Worm (Caenorhabditis elegans) whole organism, mixed stage, embryonic: ENCODE measurements around the gene haly-1.

Experiments
- M03D4.4 ChIP-seq: sonication (generic microtip); optimal IDR thresholded peaks from 2 replicates; lab custom pipeline; 2017; ENCODE audit warnings: mild to moderate bottlenecking, missing genetic modification characterization, missing compliant biosample characterization
- bed-3 ChIP-seq: fragments of 200-800 bp; sonication (Bioruptor generic); optimal IDR thresholded peaks from 3 replicates; lab custom pipeline; 2018; ENCODE audit warnings: mild to moderate bottlenecking, missing genetic modification characterization, moderate library complexity, missing compliant biosample characterization
- blmp-1 ChIP-seq: fragments of 150-350 bp; optimal IDR thresholded peaks from 2 replicates; lab custom pipeline; 2014; ENCODE audit warnings: missing biosample characterization, missing genetic modification characterization
- ceh-39 ChIP-seq: fragments of 150-350 bp; optimal IDR thresholded peaks from 2 replicates; lab custom pipeline; 2014; ENCODE audit warnings: missing biosample characterization, missing genetic modification characterization
- ceh-43 ChIP-seq: fragments of 200-800 bp; sonication (Bioruptor generic); optimal IDR thresholded peaks from 2 replicates; lab custom pipeline; 2018; ENCODE audit warnings: mild to moderate bottlenecking, missing genetic modification characterization, moderate library complexity, missing compliant biosample characterization
- ceh-83 ChIP-seq: fragments of 200-800 bp; sonication (Bioruptor generic); optimal IDR thresholded peaks from 2 replicates; lab custom pipeline; 2018; ENCODE audit warnings: mild to moderate bottlenecking, missing genetic modification characterization, missing compliant biosample characterization
- ces-1 ChIP-seq: fragments of 150-350 bp; optimal IDR thresholded peaks from 2 replicates; lab custom pipeline; 2014; ENCODE audit warnings: missing biosample characterization, missing genetic modification reagents, missing genetic modification characterization
- cnd-1 ChIP-seq: fragments of 200-800 bp; sonication (Bioruptor generic); optimal IDR thresholded peaks from 2 replicates; lab custom pipeline; 2018; ENCODE audit warnings: mild to moderate bottlenecking, missing genetic modification characterization, missing compliant biosample characterization
- drap-1 ChIP-seq: fragments of 200-800 bp; sonication (Bioruptor generic); optimal IDR thresholded peaks from 3 replicates; lab custom pipeline; 2018; ENCODE audit warnings: mild to moderate bottlenecking, missing genetic modification characterization, missing compliant biosample characterization
- elt-1 ChIP-seq: sonication (generic microtip); optimal IDR thresholded peaks from 2 replicates; lab custom pipeline; 2017; ENCODE audit warnings: missing genetic modification characterization, mild to moderate bottlenecking, missing compliant biosample characterization, antibody characterized with exemption, moderate library complexity, borderline replicate concordance; ENCODE audit not compliant: insufficient read depth
- elt-3 ChIP-seq: fragments of 150-350 bp; optimal IDR thresholded peaks from 2 replicates; lab custom pipeline; 2014; ENCODE audit warnings: missing biosample characterization, missing genetic modification characterization
- flh-1 ChIP-seq: fragments of 200-800 bp; sonication (Bioruptor generic); optimal IDR thresholded peaks from 2 replicates; lab custom pipeline; 2018; ENCODE audit warnings: mild to moderate bottlenecking, missing genetic modification characterization, moderate library complexity, missing compliant biosample characterization
- ham-2 ChIP-seq: fragments of 200-800 bp; sonication (Bioruptor generic); optimal IDR thresholded peaks from 2 replicates; lab custom pipeline; 2018; ENCODE audit warnings: mild to moderate bottlenecking, missing genetic modification characterization, missing compliant biosample characterization
- hlh-1 ChIP-seq: fragments of 150-350 bp; optimal IDR thresholded peaks from 2 replicates; lab custom pipeline; 2014; ENCODE audit warnings: missing biosample characterization, missing genetic modification reagents, missing genetic modification characterization
- lin-13 ChIP-seq: fragments of 150-350 bp; optimal IDR thresholded peaks from 2 replicates; lab custom pipeline; 2014; ENCODE audit warnings: missing biosample characterization, missing genetic modification characterization
- lin-32 ChIP-seq: fragments of 200-800 bp; sonication (Bioruptor generic); optimal IDR thresholded peaks from 2 replicates; lab custom pipeline; 2018; ENCODE audit warnings: mild to moderate bottlenecking, missing genetic modification characterization, missing compliant biosample characterization
- lsy-2 ChIP-seq: fragments of 150-350 bp; optimal IDR thresholded peaks from 2 replicates; lab custom pipeline; 2014; ENCODE audit warnings: missing biosample characterization, missing genetic modification characterization
- mab-5 ChIP-seq: fragments of 150-350 bp; optimal IDR thresholded peaks from 2 replicates; lab custom pipeline; 2014; ENCODE audit warnings: missing biosample characterization, missing genetic modification characterization
- mep-1 ChIP-seq: fragments of 150-350 bp; optimal IDR thresholded peaks from 2 replicates; lab custom pipeline; 2017; ENCODE audit warnings: missing biosample characterization, missing genetic modification reagents, missing genetic modification characterization, inconsistent platforms
- nhr-12 ChIP-seq: fragments of 150-350 bp; optimal IDR thresholded peaks from 2 replicates; lab custom pipeline; 2014; ENCODE audit warnings: missing biosample characterization, missing genetic modification characterization
- nhr-2 ChIP-seq: fragments of 150-350 bp; optimal IDR thresholded peaks from 2 replicates; lab custom pipeline; 2014; ENCODE audit warnings: missing biosample characterization, missing genetic modification characterization
- nhr-237 ChIP-seq: fragments of 150-350 bp; optimal IDR thresholded peaks from 2 replicates; lab custom pipeline; 2014; ENCODE audit warnings: missing biosample characterization, missing genetic modification characterization
- nhr-28 ChIP-seq: fragments of 150-350 bp; optimal IDR thresholded peaks from 2 replicates; lab custom pipeline; 2014; ENCODE audit warnings: missing biosample characterization, missing genetic modification characterization
- pha-4 ChIP-seq: fragments of 150-350 bp; optimal IDR thresholded peaks from 2 replicates; lab custom pipeline; 2018; ENCODE audit warnings: missing biosample characterization, missing genetic modification reagents, missing genetic modification characterization
- sem-2 ChIP-seq: fragments of 200-800 bp; sonication (Bioruptor generic); optimal IDR thresholded peaks from 2 replicates; lab custom pipeline; 2018; ENCODE audit warnings: mild to moderate bottlenecking, missing genetic modification characterization, missing compliant biosample characterization
- snpc-4 ChIP-seq: fragments of 150-350 bp; optimal IDR thresholded peaks from 2 replicates; lab custom pipeline; 2014; ENCODE audit warnings: missing biosample characterization, missing genetic modification characterization
- sptf-1 ChIP-seq: sonication (generic microtip); optimal IDR thresholded peaks from 2 replicates; lab custom pipeline; 2017; ENCODE audit warnings: mild to moderate bottlenecking, missing genetic modification characterization, moderate library complexity, missing compliant biosample characterization
- tbx-8 ChIP-seq: fragments of 200-800 bp; sonication (Bioruptor generic); optimal IDR thresholded peaks from 2 replicates; lab custom pipeline; 2018; ENCODE audit warnings: mild to moderate bottlenecking, missing genetic modification characterization, moderate library complexity, missing compliant biosample characterization
- unc-39 ChIP-seq: fragments of 150-350 bp; optimal IDR thresholded peaks from 2 replicates; lab custom pipeline; 2014; ENCODE audit warnings: missing biosample characterization, missing genetic modification characterization
- zip-8 ChIP-seq: fragments of 150-350 bp; optimal IDR thresholded peaks from 2 replicates; lab custom pipeline; 2014; ENCODE audit warnings: missing biosample characterization, missing genetic modification characterization
- ztf-11 ChIP-seq: fragments of 150-350 bp; optimal IDR thresholded peaks from 2 replicates; lab custom pipeline; 2014; ENCODE audit warnings: missing biosample characterization, missing genetic modification characterization

Gene haly-1

DNA sequence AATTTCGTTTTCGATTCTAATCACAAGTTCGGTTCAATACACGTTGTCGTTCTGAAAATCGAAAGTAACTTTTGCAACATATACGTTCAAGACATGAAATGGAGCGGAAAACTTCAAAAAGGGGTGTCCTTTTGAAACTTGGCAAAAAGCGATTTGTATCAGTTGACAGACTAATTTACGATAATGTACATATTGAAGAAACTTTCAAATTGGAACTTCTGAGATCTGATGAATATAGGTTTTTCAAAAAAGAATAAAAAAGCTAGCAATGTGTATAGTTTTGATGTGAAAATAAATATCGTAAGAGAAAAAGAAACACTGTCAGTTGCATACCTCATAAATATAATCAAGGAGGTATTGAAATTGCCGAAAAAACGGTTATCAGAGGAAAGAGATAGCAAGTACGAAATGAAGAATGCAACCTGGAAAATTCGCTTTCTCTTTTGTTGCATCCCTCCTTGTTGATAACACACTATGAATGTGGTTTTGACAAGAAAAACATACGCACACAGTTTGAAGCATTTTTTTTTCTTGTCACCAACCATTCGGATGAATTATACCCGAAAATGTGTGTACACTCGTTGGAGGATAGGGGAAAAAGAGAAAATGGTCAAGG is 32.7 kb upstream of the haly-1 start, which contains the start of gene dgn-1:
Gene dgn-1, minus strand, starts transcription at position 51 of the 616 bp plus-strand sequence.
- TF ChIP-seq nhr-12 (no peak), lin-13 (tag; lab: Kevin White, UChicago) (no peak), M03D4.4 (tag; lab: Kevin White, UChicago) (no peak), elt-1 (tag; lab: Kevin White, UChicago) (no peak), flh-1 (GFP tag; lab: Kevin White, UChicago) (no peak), ham-2 (GFP tag; lab: Kevin White, UChicago) (no peak), nhr-237 (no peak), mab-5 (tag; lab: Kevin White, UChicago) (no peak), unc-39 (tag; lab: Kevin White, UChicago) (no peak)

DNA sequence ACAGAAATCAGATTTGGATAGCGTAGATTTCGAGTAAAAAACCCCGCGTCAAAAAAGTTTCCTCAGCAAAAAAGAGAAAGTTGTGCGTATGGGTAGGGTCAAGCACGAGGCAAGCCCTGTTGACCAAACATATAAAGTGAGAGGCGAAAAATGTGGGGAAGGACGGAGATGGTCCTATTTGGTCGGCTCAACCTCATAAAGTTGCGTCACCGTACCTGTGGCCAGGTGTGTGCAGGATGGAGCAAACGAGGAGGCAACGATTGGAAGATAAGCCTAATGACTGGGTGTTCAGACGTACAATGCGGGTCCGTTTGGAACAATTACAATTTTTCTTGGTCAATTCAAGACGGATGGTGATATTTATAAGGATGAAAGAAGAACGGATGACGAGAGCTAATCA is 30.7 kb upstream of the haly-1 start:
- TF ChIP-seq lin-32 (GFP tag; lab: Kevin White, UChicago): peak; percentile 68
- TF ChIP-seq nhr-2 (tag; lab: Kevin White, UChicago): peak; percentile 57
- peak; percentile 34 for TF ChIP-seq zip-8 (tag; lab: Kevin White, UChicago)
- TF ChIP-seq cnd-1 (tag; lab: Kevin White, UChicago): no peak
- TF ChIP-seq ces-1 (GFP tag; lab: Kevin White, UChicago): no peak
- TF ChIP-seq lin-13 (tag; lab: Kevin White, UChicago): no peak
- TF ChIP-seq, all 35 proteins: peak for 3

DNA sequence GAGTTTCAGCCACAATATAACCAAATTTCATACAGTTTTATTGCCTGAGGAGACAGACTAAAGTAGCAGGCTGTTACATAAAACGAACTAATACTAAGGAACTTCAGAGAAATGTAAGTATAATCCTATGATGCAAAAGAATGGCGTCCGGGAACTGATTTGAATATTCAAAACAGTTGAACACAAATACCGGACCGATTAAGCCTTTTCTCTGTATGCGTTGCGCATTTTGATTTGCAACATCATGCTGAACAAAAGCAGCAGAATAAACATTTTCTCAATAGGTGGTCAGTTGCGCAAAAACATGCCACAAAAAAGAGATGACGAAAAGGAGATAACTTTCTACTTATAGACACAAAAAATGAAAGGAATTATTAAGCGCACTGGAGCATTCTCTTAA is 27.6 kb upstream of the haly-1 start:
- TF ChIP-seq flh-1 (GFP tag; lab: Kevin White, UChicago) (no peak), unc-39 (tag; lab: Kevin White, UChicago) (no peak)

DNA sequence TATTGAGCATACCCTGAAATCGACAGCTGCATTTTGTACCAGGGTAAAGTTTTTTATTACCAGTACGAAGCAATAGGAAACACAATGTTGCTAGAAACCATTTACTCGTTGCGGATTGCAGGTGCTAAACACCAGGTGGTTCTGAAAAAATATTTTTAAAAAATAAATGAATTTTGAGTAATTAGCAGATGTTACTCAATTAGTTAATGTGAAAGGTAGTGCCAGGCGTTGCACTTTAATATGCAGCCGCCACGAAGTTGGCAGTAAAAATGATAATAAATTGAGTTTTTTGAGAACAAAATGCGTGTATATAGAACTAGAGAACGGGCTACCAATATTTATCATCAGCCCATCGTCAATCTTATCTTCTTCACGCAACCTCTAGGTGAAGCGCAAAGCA is 23.2 kb upstream of the haly-1 start, which contains the start of gene nstp-9:
Gene nstp-9, minus strand, starts transcription at position 101 of the 400 bp plus-strand sequence.
- TF ChIP-seq lsy-2 (tag; lab: Kevin White, UChicago): no peak
- no peak for TF ChIP-seq sem-2 (GFP tag; lab: Kevin White, UChicago)
- TF ChIP-seq snpc-4: no peak
- no peak for TF ChIP-seq drap-1 (GFP tag; lab: Kevin White, UChicago)
- TF ChIP-seq tbx-8 (GFP tag; lab: Kevin White, UChicago): no peak
- no peak for TF ChIP-seq lin-32 (GFP tag; lab: Kevin White, UChicago)
- TF ChIP-seq lin-13 (tag; lab: Kevin White, UChicago): no peak
- TF ChIP-seq ceh-43 (GFP tag; lab: Kevin White, UChicago): no peak
- TF ChIP-seq elt-3 (tag; lab: Kevin White, UChicago): no peak
- no peak for TF ChIP-seq bed-3 (GFP tag; lab: Kevin White, UChicago)

DNA sequence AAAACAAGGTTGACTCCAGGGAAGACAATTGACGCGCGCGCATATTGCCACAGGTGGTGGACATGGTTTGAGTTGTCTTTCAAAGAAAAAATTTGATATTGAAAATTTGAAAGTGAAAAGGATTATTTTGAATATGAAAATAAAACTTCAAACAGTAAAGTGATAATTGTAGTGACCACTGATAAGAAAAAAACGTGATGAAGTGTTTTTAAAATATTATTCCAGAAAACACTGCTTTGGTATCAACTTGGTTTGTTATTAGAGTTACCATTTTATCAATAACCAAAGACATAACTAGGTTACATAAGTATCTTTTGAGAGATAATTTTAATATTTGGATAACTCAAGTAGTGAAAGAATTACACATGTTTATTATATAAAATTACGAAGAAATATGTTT is 19.8 kb upstream of the haly-1 start:
- TF ChIP-seq unc-39 (tag; lab: Kevin White, UChicago) (no peak), tbx-8 (GFP tag; lab: Kevin White, UChicago) (no peak), blmp-1 (no peak), nhr-28 (tag; lab: Kevin White, UChicago) (no peak), ztf-11 (tag; lab: Kevin White, UChicago) (no peak)

DNA sequence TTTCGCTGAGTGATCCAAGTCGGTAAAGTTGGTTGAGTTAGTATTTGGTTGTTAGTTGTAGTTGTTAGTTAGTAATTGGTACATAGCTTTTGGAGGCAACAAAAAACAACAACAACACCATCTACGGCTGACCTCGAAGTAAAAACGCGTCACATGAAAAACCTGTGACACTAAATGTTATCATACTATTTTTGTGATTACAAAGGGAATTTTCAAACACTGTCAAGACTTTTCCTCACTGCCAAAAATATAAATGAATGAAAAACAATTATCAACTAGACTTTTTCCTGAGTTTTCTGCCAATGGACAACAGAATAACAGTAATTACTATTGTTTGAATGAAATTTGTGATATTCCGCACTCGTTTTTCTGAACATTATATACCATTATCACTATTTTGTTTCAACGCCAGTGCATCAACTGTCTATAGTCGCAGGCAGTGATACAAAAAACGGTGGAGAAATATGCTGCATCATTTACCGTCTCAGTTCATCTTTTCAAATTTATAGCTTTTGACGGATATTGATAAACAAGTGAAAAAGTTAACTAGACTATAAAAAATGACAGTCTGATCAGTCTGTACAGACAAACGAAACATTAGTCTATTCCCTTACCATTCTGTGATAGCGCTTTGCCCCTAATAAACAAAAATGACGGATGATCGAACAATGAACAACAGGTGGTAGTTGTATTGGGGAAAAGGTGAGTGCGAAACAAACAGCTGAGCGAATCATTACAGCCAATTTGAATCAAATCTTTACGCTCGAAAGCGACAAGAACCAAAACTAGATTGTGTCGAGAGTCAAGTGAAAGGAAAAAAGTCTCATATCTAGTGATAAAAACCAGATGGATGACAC is 18.3 kb upstream of the haly-1 start:
- TF ChIP-seq hlh-1 (tag; lab: Kevin White, UChicago): peak; percentile 43
- TF ChIP-seq ham-2 (GFP tag; lab: Kevin White, UChicago): no peak

DNA sequence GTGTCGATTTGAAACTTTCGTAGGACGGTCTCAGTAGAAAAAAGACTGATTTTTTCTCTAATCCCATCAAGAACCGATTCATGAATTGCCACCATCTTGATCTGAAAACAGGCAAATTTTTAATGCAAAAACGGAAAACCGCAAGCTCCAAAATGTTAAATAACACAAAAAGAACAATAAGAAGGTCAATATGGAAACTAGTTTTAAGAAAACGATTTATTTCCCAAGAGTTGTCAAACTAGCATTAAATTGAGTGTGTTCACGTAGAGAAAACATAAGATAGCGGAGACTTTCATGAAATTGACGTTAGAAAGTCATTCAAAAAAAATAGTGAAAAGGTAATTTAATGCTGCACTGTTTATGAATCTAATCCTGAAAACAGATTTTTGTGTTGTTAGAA is 17.6 kb upstream of the haly-1 start, which contains the start of gene F47B10.9:
Gene F47B10.9, minus strand, starts transcription at position 101 of the 400 bp plus-strand sequence.
- TF ChIP-seq ceh-39 (tag; lab: Kevin White, UChicago): no peak
- no peak for TF ChIP-seq M03D4.4 (tag; lab: Kevin White, UChicago)
- TF ChIP-seq ceh-83 (GFP tag; lab: Kevin White, UChicago): no peak
- TF ChIP-seq nhr-28 (tag; lab: Kevin White, UChicago): no peak
- TF ChIP-seq ces-1 (GFP tag; lab: Kevin White, UChicago): no peak
- TF ChIP-seq unc-39 (tag; lab: Kevin White, UChicago): no peak
- TF ChIP-seq bed-3 (GFP tag; lab: Kevin White, UChicago): no peak
- no peak for TF ChIP-seq sptf-1 (tag; lab: Kevin White, UChicago)
- no peak for TF ChIP-seq mab-5 (tag; lab: Kevin White, UChicago)
- no peak for TF ChIP-seq drap-1 (GFP tag; lab: Kevin White, UChicago)
- TF ChIP-seq mep-1 (tag; lab: Kevin White, UChicago): no peak
- TF ChIP-seq tbx-8 (GFP tag; lab: Kevin White, UChicago): no peak
- no peak for TF ChIP-seq blmp-1
- TF ChIP-seq pha-4: no peak
- TF ChIP-seq sem-2 (GFP tag; lab: Kevin White, UChicago): no peak
- TF ChIP-seq snpc-4: no peak
- no peak for TF ChIP-seq nhr-12
- no peak for TF ChIP-seq ztf-11 (tag; lab: Kevin White, UChicago)
- no peak for TF ChIP-seq lin-13 (tag; lab: Kevin White, UChicago)
- TF ChIP-seq cnd-1 (tag; lab: Kevin White, UChicago): no peak
